Worm (Caenorhabditis elegans) whole organism, L2 larva: ENCODE results near the gene srh-10.

Source experiments
- Y55F3AM.14 ChIP-seq: fragments of 200-800 bp; sonication (Bioruptor generic); optimal IDR thresholded peaks from 2 replicates; lab custom pipeline; 2018; ENCODE audit warnings: mild to moderate bottlenecking, missing genetic modification characterization, missing compliant biosample characterization
- ZK546.5 ChIP-seq: sonication (generic microtip); optimal IDR thresholded peaks from 2 replicates; lab custom pipeline; 2017; ENCODE audit warnings: missing biosample characterization, missing genetic modification characterization
- ama-1 ChIP-seq: fragments of 150-350 bp; optimal IDR thresholded peaks from 2 replicates; lab custom pipeline; 2018; ENCODE audit warnings: inconsistent platforms
- ceh-82 ChIP-seq: fragments of 150-350 bp; optimal IDR thresholded peaks from 2 replicates; lab custom pipeline; 2014; ENCODE audit warnings: missing biosample characterization, missing genetic modification characterization
- elt-1 ChIP-seq: fragments of 150-350 bp; optimal IDR thresholded peaks from 2 replicates; lab custom pipeline; 2014; ENCODE audit warnings: missing biosample characterization, missing genetic modification characterization
- lin-11 ChIP-seq: fragments of 150-350 bp; sonication (generic microtip); optimal IDR thresholded peaks from 2 replicates; lab custom pipeline; 2014; ENCODE audit warnings: missing biosample characterization, missing genetic modification characterization, inconsistent platforms, mixed read lengths
- nhr-12 ChIP-seq: fragments of 150-350 bp; optimal IDR thresholded peaks from 2 replicates; lab custom pipeline; 2014; ENCODE audit warnings: missing biosample characterization, missing genetic modification characterization
- sma-9 ChIP-seq, 2 experiments: fragments of 150-350 bp in 1 of 2; sonication (generic microtip) in 1 of 2; optimal IDR thresholded peaks; 2 replicates each; lab custom pipeline; 2014 to 2016; ENCODE audit warnings: missing genetic modification characterization in 2 of 2, mild to moderate bottlenecking in 1 of 2, missing biosample characterization in 1 of 2, missing compliant biosample characterization in 1 of 2, missing genetic modification reagents in 1 of 2, moderate library complexity in 1 of 2
- unc-55 ChIP-seq: fragments of 150-350 bp; sonication (generic microtip); optimal IDR thresholded peaks from 3 replicates; lab custom pipeline; 2014; ENCODE audit warnings: missing biosample characterization, missing genetic modification reagents, missing genetic modification characterization
- unc-62 ChIP-seq: fragments of 150-350 bp; optimal IDR thresholded peaks from 2 replicates; lab custom pipeline; 2014; ENCODE audit warnings: missing biosample characterization, missing genetic modification reagents, missing genetic modification characterization

ce11 chrV:6105374-6105773, 38.4 kb upstream of the srh-10 start, which contains the start of gene atf-8:
- TF ChIP-seq ama-1 (lab: Kevin White, UChicago) (no peak), nhr-12 (tag; lab: Kevin White, UChicago) (no peak), unc-62 (GFP tag; lab: Kevin White, UChicago) (no peak), sma-9 (GFP tag; optimal IDR thresholded peaks at IDR 0.05; lab: Kevin White, UChicago) (no peak), sma-9 (tag; optimal IDR thresholded peaks at IDR 0.05; lab: Kevin White, UChicago) (no peak), unc-55 (GFP tag; lab: Kevin White, UChicago) (no peak), lin-11 (tag; lab: Kevin White, UChicago) (no peak), ceh-82 (tag; lab: Kevin White, UChicago) (no peak), ZK546.5 (no peak), Y55F3AM.14 (no peak), elt-1 (tag; lab: Kevin White, UChicago) (no peak)
